Fruit fly (Drosophila melanogaster) whole organism: ENCODE data around the gene mTTF.

Experiments
- CG8478 ChIP-seq: fragments of >200 bp; optimal IDR thresholded peaks from 2 replicates; lab custom pipeline; 2018; ENCODE audit warnings: inconsistent platforms
- psq ChIP-seq: fragments of >200 bp; optimal IDR thresholded peaks from 2 replicates; lab custom pipeline; 2017
- usp ChIP-seq: fragments of >200 bp; optimal IDR thresholded peaks from 2 replicates; lab custom pipeline; 2017; ENCODE audit warnings: missing biosample characterization, missing genetic modification characterization, mixed read lengths

DNA sequence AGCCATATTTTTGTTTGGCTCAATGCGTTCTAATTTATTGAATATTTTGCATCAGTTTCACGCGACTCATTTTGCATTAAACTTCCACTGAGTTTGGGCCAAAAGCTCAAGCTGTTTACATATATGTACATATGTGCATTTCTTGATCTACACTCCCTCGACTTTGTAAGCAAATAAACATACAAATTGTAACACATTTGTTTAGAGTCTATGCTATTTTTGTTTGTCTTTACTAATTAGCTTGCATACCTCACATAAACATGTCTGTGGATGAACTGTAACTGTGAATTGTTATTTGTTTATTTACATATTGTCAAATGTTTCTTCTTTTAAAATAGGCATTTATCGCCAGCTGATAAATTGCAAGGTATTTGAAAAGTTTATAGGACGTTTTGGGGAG, 41.1 kb downstream of the mTTF start:
- TF ChIP-seq psq (lab: Kevin White, UChicago) (no peak), usp (GFP tag; lab: Kevin White, UChicago) (no peak), CG8478 (lab: Kevin White, UChicago) (no peak)
